Fruit fly (Drosophila melanogaster) whole organism, embryonic: ENCODE data around the gene Takl2.

Experiments
- Aef1 ChIP-seq: fragments of 200-800 bp; sonication (Bioruptor generic); IDR thresholded peaks from 3 replicates; pipeline ENCODE4 v1.3.6; 2022; ENCODE audit warnings: missing biosample characterization, missing genetic modification characterization
- Awh ChIP-seq: fragments of 200-800 bp; sonication (Bioruptor generic); IDR thresholded peaks from 2 replicates; pipeline ENCODE4, ENCODE4 v1.3.6; 2022; ENCODE audit warnings: missing biosample characterization, missing genetic modification characterization
- BEAF-32 ChIP-seq: fragments of 200-800 bp; sonication (Bioruptor generic); optimal IDR thresholded peaks from 3 replicates; lab custom pipeline; 2017; ENCODE audit warnings: missing biosample characterization, missing genetic modification characterization, mild to moderate bottlenecking, moderate library complexity, missing genetic modification reagents
- Bgb ChIP-seq: fragments of 200-800 bp; sonication (Bioruptor generic); IDR thresholded peaks from 2 replicates; pipeline ENCODE4 v1.3.6; 2022; ENCODE audit warnings: missing biosample characterization, missing genetic modification characterization; ENCODE audit not compliant: partially characterized antibody
- CG13287 ChIP-seq: fragments of 200-800 bp; sonication (Bioruptor generic); IDR thresholded peaks from 2 replicates; pipeline ENCODE4 v1.3.6; 2022; ENCODE audit warnings: missing biosample characterization, missing genetic modification characterization; ENCODE audit not compliant: partially characterized antibody
- CG14710 ChIP-seq: fragments of 200-800 bp; sonication (Bioruptor generic); optimal IDR thresholded peaks from 3 replicates; lab custom pipeline; 2019; ENCODE audit warnings: missing biosample characterization, mild to moderate bottlenecking, missing genetic modification characterization, moderate library complexity
- CG15514 ChIP-seq: fragments of 200-800 bp; sonication (Bioruptor generic); optimal IDR thresholded peaks from 3 replicates; lab custom pipeline; 2017; ENCODE audit warnings: missing biosample characterization, missing genetic modification characterization, mild to moderate bottlenecking, moderate library complexity, missing genetic modification reagents
- CG1603 ChIP-seq: fragments of 200-800 bp; sonication (Bioruptor generic); optimal IDR thresholded peaks from 2 replicates; lab custom pipeline; 2019; ENCODE audit warnings: missing biosample characterization, mild to moderate bottlenecking, missing genetic modification characterization, moderate library complexity
- CG16863 ChIP-seq: fragments of 200-800 bp; sonication (Bioruptor generic); optimal IDR thresholded peaks from 3 replicates; lab custom pipeline; 2016; ENCODE audit warnings: missing biosample characterization, missing genetic modification characterization
- CG17912 ChIP-seq: fragments of 200-800 bp; sonication (Bioruptor generic); optimal IDR thresholded peaks from 2 replicates; lab custom pipeline; 2018; ENCODE audit warnings: missing biosample characterization, mild to moderate bottlenecking, missing genetic modification characterization
- CG2116 ChIP-seq: fragments of 200-800 bp; sonication (Bioruptor generic); optimal IDR thresholded peaks from 3 replicates; lab custom pipeline; 2018; ENCODE audit warnings: missing biosample characterization, mild to moderate bottlenecking, missing genetic modification characterization
- CG30020 ChIP-seq: fragments of 200-800 bp; optimal IDR thresholded peaks from 2 replicates; lab custom pipeline; 2019; ENCODE audit warnings: missing biosample characterization, mild to moderate bottlenecking, missing genetic modification characterization, moderate library complexity
- CG34224 ChIP-seq: fragments of 200-800 bp; sonication (Bioruptor generic); IDR thresholded peaks from 3 replicates; pipeline ENCODE4 v1.3.6; 2022; ENCODE audit warnings: missing biosample characterization, missing genetic modification characterization; ENCODE audit not compliant: partially characterized antibody
- CG34422 ChIP-seq: fragments of 200-800 bp; sonication (Bioruptor generic); IDR thresholded peaks from 3 replicates; pipeline ENCODE4 v1.3.6; 2022; ENCODE audit warnings: missing biosample characterization, missing genetic modification characterization
- CG3995 ChIP-seq: fragments of 200-800 bp; sonication (Bioruptor generic); optimal IDR thresholded peaks from 3 replicates; lab custom pipeline; 2016; ENCODE audit warnings: missing biosample characterization, missing genetic modification characterization
- CG4617 ChIP-seq: fragments of 200-800 bp; sonication (Bioruptor generic); optimal IDR thresholded peaks from 3 replicates; lab custom pipeline; 2016; ENCODE audit warnings: missing biosample characterization, missing genetic modification characterization, borderline replicate concordance
- CG6791 ChIP-seq: fragments of 200-800 bp; sonication (Bioruptor generic); IDR thresholded peaks from 3 replicates; pipeline ENCODE4 v1.3.6; 2022; ENCODE audit warnings: missing biosample characterization, missing genetic modification characterization; ENCODE audit not compliant: partially characterized antibody
- CG7372 ChIP-seq: fragments of 200-800 bp; sonication (Bioruptor generic); IDR thresholded peaks from 2 replicates; pipeline ENCODE4 v1.3.6; 2022; ENCODE audit warnings: missing biosample characterization, missing genetic modification characterization
- CG7839 ChIP-seq: fragments of 200-800 bp; sonication (Bioruptor generic); optimal IDR thresholded peaks from 3 replicates; lab custom pipeline; 2018; ENCODE audit warnings: missing biosample characterization, mild to moderate bottlenecking, missing genetic modification characterization, moderate library complexity
- CG8089 ChIP-seq: fragments of 200-800 bp; sonication (Bioruptor generic); optimal IDR thresholded peaks from 3 replicates; lab custom pipeline; 2016; ENCODE audit warnings: missing biosample characterization, missing genetic modification characterization
- CG9215 ChIP-seq: fragments of 200-800 bp; sonication (Bioruptor generic); IDR thresholded peaks from 2 replicates; pipeline ENCODE4 v1.3.6; 2022; ENCODE audit warnings: missing biosample characterization, missing genetic modification characterization
- CHES-1-like ChIP-seq: fragments of 200-800 bp; sonication (Bioruptor generic); optimal IDR thresholded peaks from 2 replicates; lab custom pipeline; 2016; ENCODE audit warnings: missing biosample characterization, missing genetic modification characterization
- Dref ChIP-seq: fragments of 200-800 bp; sonication (Bioruptor generic); IDR thresholded peaks from 2 replicates; pipeline ENCODE4 v1.3.6; 2022; ENCODE audit warnings: missing biosample characterization, missing genetic modification characterization
- E2f1 ChIP-seq: fragments of 200-800 bp; sonication (Bioruptor generic); IDR thresholded peaks from 2 replicates; pipeline ENCODE4 v1.3.6; 2022; ENCODE audit warnings: missing biosample characterization, missing genetic modification characterization
- E2f2 ChIP-seq: fragments of 200-800 bp; sonication (Bioruptor generic); IDR thresholded peaks from 2 replicates; pipeline ENCODE4 v1.3.6; 2022; ENCODE audit warnings: missing biosample characterization, missing genetic modification characterization
- Ets65A ChIP-seq: fragments of 200-800 bp; sonication (Bioruptor generic); peaks from one replicate; lab custom pipeline; 2016; ENCODE audit warnings: missing biosample characterization, missing genetic modification characterization
- Ets97D ChIP-seq: fragments of 200-800 bp; sonication (Bioruptor generic); optimal IDR thresholded peaks from 3 replicates; lab custom pipeline; 2016; ENCODE audit warnings: missing biosample characterization, missing genetic modification characterization
- HLH4C ChIP-seq: fragments of 200-800 bp; sonication (Bioruptor generic); IDR thresholded peaks from 3 replicates; pipeline ENCODE4 v1.3.6; 2022; ENCODE audit warnings: missing biosample characterization, missing genetic modification characterization; ENCODE audit not compliant: partially characterized antibody
- MBD-R2 ChIP-seq: fragments of 200-800 bp; sonication (Bioruptor generic); IDR thresholded peaks from 2 replicates; pipeline ENCODE4 v1.3.6; 2022; ENCODE audit warnings: missing biosample characterization, missing genetic modification characterization
- MESR4 ChIP-seq: fragments of 200-800 bp; sonication (Bioruptor generic); optimal IDR thresholded peaks from 2 replicates; lab custom pipeline; 2018; ENCODE audit warnings: missing biosample characterization, mild to moderate bottlenecking, missing genetic modification characterization, moderate library complexity
- MTF-1 ChIP-seq: fragments of 200-800 bp; sonication (Bioruptor generic); optimal IDR thresholded peaks from 2 replicates; lab custom pipeline; 2018; ENCODE audit warnings: missing biosample characterization, mild to moderate bottlenecking, missing genetic modification characterization, borderline replicate concordance
- Med ChIP-seq: fragments of 200-800 bp; sonication (Bioruptor generic); peaks from one replicate; lab custom pipeline; 2016; ENCODE audit warnings: missing biosample characterization, missing genetic modification characterization, mild to moderate bottlenecking, inconsistent platforms, moderate library complexity
- Meics ChIP-seq: fragments of 200-800 bp; sonication (Bioruptor generic); optimal IDR thresholded peaks from 2 replicates; lab custom pipeline; 2017; ENCODE audit warnings: missing biosample characterization, mild to moderate bottlenecking, missing genetic modification characterization
- Sry-δ ChIP-seq: fragments of 200-800 bp; sonication (Bioruptor generic); optimal IDR thresholded peaks from 2 replicates; lab custom pipeline; 2016; ENCODE audit warnings: missing biosample characterization, missing genetic modification characterization
- Tbp ChIP-seq: fragments of >200 bp; optimal IDR thresholded peaks from 2 replicates; lab custom pipeline; 2018; ENCODE audit warnings: missing biosample characterization, missing genetic modification characterization
- Trl ChIP-seq, 3 experiments: fragments of >200 bp in 2 of 3; fragments of 200-800 bp in 1 of 3; sonication (Bioruptor generic) in 1 of 3; optimal IDR thresholded peaks; 2 replicates in 1 of 3; 3 replicates in 2 of 3; lab custom pipeline; 2016 to 2017; ENCODE audit warnings: missing biosample characterization in 1 of 3, missing genetic modification characterization in 1 of 3
- Usf ChIP-seq: fragments of 200-800 bp; sonication (Bioruptor generic); optimal IDR thresholded peaks from 2 replicates; lab custom pipeline; 2017; ENCODE audit warnings: missing genotype, missing biosample characterization, missing genetic modification characterization
- gfzf ChIP-seq: fragments of 200-800 bp; sonication (Bioruptor generic); optimal IDR thresholded peaks from 2 replicates; lab custom pipeline; 2016; ENCODE audit warnings: missing biosample characterization, mild to moderate bottlenecking, missing genetic modification characterization, moderate library complexity
- insv ChIP-seq, 2 experiments: fragments of 200-800 bp; sonication (Bioruptor generic); optimal IDR thresholded peaks; 3 replicates each; lab custom pipeline; 2016 to 2018; ENCODE audit warnings: missing biosample characterization in 2 of 2, missing genetic modification characterization in 2 of 2
- nau ChIP-seq: fragments of 200-800 bp; sonication (Bioruptor generic); optimal IDR thresholded peaks from 3 replicates; lab custom pipeline; 2017; ENCODE audit warnings: missing biosample characterization, mild to moderate bottlenecking, missing genetic modification characterization, missing genetic modification reagents
- p53 ChIP-seq: fragments of 200-800 bp; sonication (Bioruptor generic); optimal IDR thresholded peaks from 2 replicates; lab custom pipeline; 2016; ENCODE audit warnings: missing biosample characterization, missing genetic modification characterization
- phol ChIP-seq: fragments of 200-800 bp; sonication (Bioruptor generic); optimal IDR thresholded peaks from 3 replicates; lab custom pipeline; 2018; ENCODE audit warnings: missing biosample characterization, mild to moderate bottlenecking, missing genetic modification characterization, moderate library complexity
- sd ChIP-seq: fragments of 200-800 bp; sonication (Bioruptor generic); optimal IDR thresholded peaks from 3 replicates; lab custom pipeline; 2018; ENCODE audit warnings: missing biosample characterization, mild to moderate bottlenecking, missing genetic modification characterization, moderate library complexity
- sens ChIP-seq: fragments of 200-800 bp; sonication (Bioruptor generic); peaks from one replicate; lab custom pipeline; 2016; ENCODE audit warnings: missing biosample characterization, missing genetic modification characterization
- slp2 ChIP-seq: fragments of 200-800 bp; sonication (Bioruptor generic); optimal IDR thresholded peaks from 2 replicates; lab custom pipeline; 2016; ENCODE audit warnings: missing biosample characterization, missing genetic modification characterization
- sna ChIP-seq: fragments of 200-800 bp; sonication (Bioruptor generic); IDR thresholded peaks from 2 replicates; pipeline ENCODE4 v1.3.6; 2022; ENCODE audit warnings: missing biosample characterization, missing genetic modification characterization; ENCODE audit not compliant: partially characterized antibody
- stwl ChIP-seq: fragments of 200-800 bp; sonication (Bioruptor generic); optimal IDR thresholded peaks from 3 replicates; lab custom pipeline; 2018; ENCODE audit warnings: missing biosample characterization, mild to moderate bottlenecking, missing genetic modification characterization, moderate library complexity
- vnd ChIP-seq: fragments of 200-800 bp; sonication (Bioruptor generic); IDR thresholded peaks from 3 replicates; pipeline ENCODE4 v1.3.6; 2022; ENCODE audit warnings: missing biosample characterization, missing genetic modification characterization; ENCODE audit not compliant: partially characterized antibody
- wdn ChIP-seq: fragments of 200-800 bp; sonication (Bioruptor generic); IDR thresholded peaks from 2 replicates; pipeline ENCODE4 v1.3.6; 2022; ENCODE audit warnings: missing biosample characterization, missing genetic modification characterization

The Takl2 gene

DNA sequence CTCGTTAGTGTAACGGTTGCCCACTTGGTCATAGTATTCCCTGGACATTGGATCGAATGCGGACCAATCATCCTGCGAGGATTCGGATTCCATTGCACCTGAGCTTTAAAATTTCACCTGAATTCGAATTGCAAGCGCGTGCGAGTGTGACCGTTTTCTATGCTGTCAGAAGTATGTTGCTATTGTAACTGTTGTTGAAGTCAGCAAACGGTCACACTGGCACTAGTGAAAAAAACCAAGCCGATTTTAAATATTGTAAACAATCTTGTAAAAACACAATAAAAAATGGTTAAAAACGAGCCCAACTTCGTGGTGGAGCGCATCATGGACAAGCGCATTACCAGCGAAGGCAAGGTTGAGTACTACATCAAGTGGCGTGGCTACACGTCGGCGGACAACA is 11.8 kb upstream of the Takl2 start, which contains the start of the genes vret and HP1c:
Gene vret (minus strand): TSS at position 150 of the 400 bp plus-strand sequence.
Gene HP1c (plus strand): TSS at position 189 of the 400 bp plus-strand sequence.
- peak; percentile 43 for TF ChIP-seq CG2116 (GFP tag; lab: Kevin White, UChicago)
- no peak for TF ChIP-seq MTF-1
- TF ChIP-seq CG17912 (GFP tag; lab: Kevin White, UChicago), result no peak
- 0 out of 2 replicates have a peak, but pooled peaks have one; percentile 30 for TF ChIP-seq sna
- TF ChIP-seq Awh (GFP tag; lab: Robert Waterston, UW), result no peak
- TF ChIP-seq sens, result no peak
- no peak for TF ChIP-seq sd (tag; lab: Kevin White, UChicago)
- TF ChIP-seq CG7372 (GFP tag; lab: Robert Waterston, UW), result no peak
- no peak for TF ChIP-seq Meics (GFP tag; lab: Kevin White, UChicago)
- no peak for TF ChIP-seq Tbp (GFP tag; lab: Kevin White, UChicago)
- peak; percentile 83 for TF ChIP-seq gfzf
- peak; percentile 42; the same call in 1 of the 3 replicates for TF ChIP-seq CG6791 (GFP tag; lab: Robert Waterston, UW)
- TF ChIP-seq CG7839 (tag; lab: Kevin White, UChicago), result no peak
- no peak for TF ChIP-seq nau (GFP tag; lab: Kevin White, UChicago)
- no peak for TF ChIP-seq HLH4C (GFP tag; lab: Robert Waterston, UW)
- TF ChIP-seq CG8089 (GFP tag; lab: Kevin White, UChicago), result no peak
- peak; percentile 76 for TF ChIP-seq Med (GFP tag; lab: Kevin White, UChicago)
- peak; percentile 84 for TF ChIP-seq Ets65A (GFP tag; lab: Kevin White, UChicago)
- TF ChIP-seq Usf, result no peak
- TF ChIP-seq CG4617 (GFP tag; lab: Kevin White, UChicago), result peak; percentile 69
- TF ChIP-seq CG16863 (GFP tag; lab: Kevin White, UChicago), result no peak
- peak; percentile 31; the same call in 1 of the 3 replicates for TF ChIP-seq CG34422
- peak; percentile 24 for TF ChIP-seq Sry-δ (GFP tag; lab: Kevin White, UChicago)
- no peak for TF ChIP-seq CG9215 (GFP tag; lab: Robert Waterston, UW)
- peak; percentile 97 for TF ChIP-seq CG1603
- peak; percentile 68 for TF ChIP-seq Aef1
- TF ChIP-seq Bgb (GFP tag; lab: Robert Waterston, UW), result 0 out of 2 replicates have a peak, but pooled peaks have one; percentile 10
- TF ChIP-seq MBD-R2 (GFP tag; lab: Robert Waterston, UW), result peak; percentile 95
- TF ChIP-seq CG14710 (tag; lab: Kevin White, UChicago), result peak; percentile 95
- TF ChIP-seq stwl, result peak; percentile 69
- no peak for TF ChIP-seq wdn
- no peak for TF ChIP-seq p53 (GFP tag; lab: Kevin White, UChicago)
- TF ChIP-seq CG3995 (GFP tag; lab: Kevin White, UChicago), result peak; percentile 47
- TF ChIP-seq vnd (GFP tag; lab: Robert Waterston, UW), result no peak
- TF ChIP-seq Ets97D, result peak; percentile 34
- no peak for TF ChIP-seq Trl (optimal IDR thresholded peaks at IDR 0.05; lab: Kevin White, UChicago)
- no peak for TF ChIP-seq Trl (GFP tag; optimal IDR thresholded peaks at IDR 0.05; lab: Kevin White, UChicago)
- no peak for TF ChIP-seq E2f1 (GFP tag; lab: Robert Waterston, UW)
- TF ChIP-seq CG13287, result peak; percentile 56; the same call in 1 of the 2 replicates
- peak; percentile 36; the same call in 1 of the 2 replicates for TF ChIP-seq Dref (GFP tag; lab: Robert Waterston, UW)
- TF ChIP-seq CG34224 (GFP tag; lab: Robert Waterston, UW), result peak; percentile 37; the same call in 1 of the 3 replicates
- no peak for TF ChIP-seq slp2 (GFP tag; lab: Kevin White, UChicago)
- TF ChIP-seq CG15514 (GFP tag; lab: Kevin White, UChicago), result peak; percentile 40
- no peak for TF ChIP-seq insv (GFP tag; optimal IDR thresholded peaks at IDR 0.05; lab: Kevin White, UChicago)
- peak; percentile 23 for TF ChIP-seq phol
- TF ChIP-seq CG30020 (tag; lab: Kevin White, UChicago), result peak; percentile 17
- TF ChIP-seq E2f2 (GFP tag; lab: Robert Waterston, UW), result peak; percentile 90
- peak; percentile 46 for TF ChIP-seq BEAF-32 (GFP tag; lab: Kevin White, UChicago)
- peak; percentile 5 for TF ChIP-seq CHES-1-like (GFP tag; lab: Kevin White, UChicago)
- peak; percentile 84 for TF ChIP-seq MESR4 (GFP tag; lab: Kevin White, UChicago)
